Fruit fly (Drosophila melanogaster) whole organism, pupa: ENCODE data around the gene Non3.

Source experiments
- CG12605 ChIP-seq: fragments of 200-800 bp; sonication (Bioruptor generic); IDR thresholded peaks from 2 replicates; pipeline ENCODE4 v1.3.6; 2022; ENCODE audit warnings: missing biosample characterization, missing genetic modification characterization
- CG14655 ChIP-seq: fragments of 200-800 bp; sonication (Bioruptor generic); optimal IDR thresholded peaks from 3 replicates; lab custom pipeline; 2017; ENCODE audit warnings: mild to moderate bottlenecking, missing biosample characterization, missing genetic modification reagents, missing genetic modification characterization
- CG15710 ChIP-seq: fragments of 200-800 bp; sonication (Bioruptor generic); optimal IDR thresholded peaks from 2 replicates; lab custom pipeline; 2018; ENCODE audit warnings: missing biosample characterization, mild to moderate bottlenecking, missing genetic modification characterization, moderate library complexity
- CG32121 ChIP-seq: fragments of 200-800 bp; sonication (Bioruptor generic); IDR thresholded peaks from 2 replicates; pipeline ENCODE4 v1.3.6; 2022; ENCODE audit warnings: missing biosample characterization, missing genetic modification characterization
- D1 ChIP-seq: fragments of 200-800 bp; sonication (Bioruptor generic); optimal IDR thresholded peaks from 2 replicates; lab custom pipeline; 2018; ENCODE audit warnings: missing biosample characterization, mild to moderate bottlenecking, missing genetic modification characterization, moderate library complexity
- EcR ChIP-seq: fragments of 200-800 bp; sonication (Bioruptor generic); optimal IDR thresholded peaks from 3 replicates; lab custom pipeline; 2019; ENCODE audit warnings: missing biosample characterization, missing genetic modification characterization, mild to moderate bottlenecking, moderate library complexity, missing genetic modification reagents
- Snoo ChIP-seq: fragments of 200-800 bp; sonication (Bioruptor generic); optimal IDR thresholded peaks from 3 replicates; lab custom pipeline; 2017; ENCODE audit warnings: missing biosample characterization, mild to moderate bottlenecking, missing genetic modification characterization, inconsistent platforms
- rn ChIP-seq: fragments of 200-800 bp; sonication (Bioruptor generic); IDR thresholded peaks from 2 replicates; pipeline ENCODE4 v1.3.6; 2022; ENCODE audit warnings: missing biosample characterization, missing genetic modification characterization

dm6 chr3R:18249268-18249667, 25.7 kb downstream of the Non3 start:
- TF ChIP-seq CG12605 (GFP tag; lab: Robert Waterston, UW), result no peak
- TF ChIP-seq EcR (GFP tag; lab: Kevin White, UChicago), result no peak
- no peak for TF ChIP-seq rn (GFP tag; lab: Robert Waterston, UW)
- TF ChIP-seq Snoo, result no peak
- no peak for TF ChIP-seq CG32121 (GFP tag; lab: Robert Waterston, UW)
- no peak for TF ChIP-seq CG15710 (tag; lab: Kevin White, UChicago)
- TF ChIP-seq CG14655 (GFP tag; lab: Kevin White, UChicago), result no peak
- TF ChIP-seq D1 (tag; lab: Kevin White, UChicago), result no peak
